Fruit fly (Drosophila melanogaster): ENCODE data around the gene upd3.
A peak's percentile ranks its signal among the peaks of the same experiment; 100 is the strongest.

upd3 gene

DNA sequence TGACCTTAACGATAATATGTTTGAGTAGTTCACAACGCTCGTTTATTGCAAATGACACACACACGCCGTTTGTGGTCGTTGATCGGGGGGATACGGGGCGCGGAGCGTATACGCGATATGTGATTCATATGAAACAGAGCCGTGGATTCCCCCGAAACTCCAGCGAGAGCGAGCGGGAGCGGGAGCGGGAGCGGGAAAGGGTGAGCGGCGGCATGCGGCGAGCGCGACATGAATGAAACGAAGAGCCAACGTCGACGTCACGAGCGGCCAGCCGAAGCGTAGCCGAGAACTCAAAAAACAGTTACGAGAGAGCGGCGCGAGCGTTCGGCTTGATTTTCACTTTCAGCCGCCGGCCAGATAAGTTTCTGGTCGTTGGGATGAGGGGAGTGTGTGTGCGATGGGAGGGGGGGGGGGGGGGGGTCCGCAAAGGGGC is 5.4 kb downstream of the upd3 start (continued):
- TF ChIP-seq Aef1 (GFP tag; IDR thresholded peaks at IDR 0.05) (no peak), pb (GFP tag; optimal IDR thresholded peaks at IDR 0.05) (no peak), da (GFP tag; optimal IDR thresholded peaks at IDR 0.05) (no peak), CG1529 (GFP tag; optimal IDR thresholded peaks at IDR 0.05) (no peak), Antp (GFP tag; optimal IDR thresholded peaks at IDR 0.05) (no peak), grn (GFP tag; optimal IDR thresholded peaks at IDR 0.05) (peak; percentile 49), fd3F (GFP tag; optimal IDR thresholded peaks at IDR 0.05) (no peak), CG12104 (GFP tag; optimal IDR thresholded peaks at IDR 0.05) (no peak), CG13894 (tag; optimal IDR thresholded peaks at IDR 0.05) (no peak), trh (GFP tag; optimal IDR thresholded peaks at IDR 0.05) (no peak), Sox100B (GFP tag; optimal IDR thresholded peaks at IDR 0.05) (no peak), slou (GFP tag; optimal IDR thresholded peaks at IDR 0.05) (no peak), CG8359 (GFP tag; optimal IDR thresholded peaks at IDR 0.05; ENCODE audit: borderline replicate concordance) (no peak), abd-A (tag; optimal IDR thresholded peaks at IDR 0.05) (peak; percentile 13), Rx (GFP tag; IDR thresholded peaks at IDR 0.05) (no peak), stc (GFP tag; IDR thresholded peaks at IDR 0.05) (no peak), CG18262 (tag; optimal IDR thresholded peaks at IDR 0.05) (no peak), CG9437 (GFP tag; optimal IDR thresholded peaks at IDR 0.05) (no peak), CG2129 (GFP tag; IDR thresholded peaks at IDR 0.05; ENCODE audit: partially characterized antibody) (no peak), CG17328 (GFP tag; IDR thresholded peaks at IDR 0.05) (no peak), Hr39 (optimal IDR thresholded peaks at IDR 0.05) (no peak), D (optimal IDR thresholded peaks at IDR 0.05) (no peak), D (GFP tag; optimal IDR thresholded peaks at IDR 0.05) (no peak), Atf6 (GFP tag; IDR thresholded peaks at IDR 0.05) (no peak), Dip2 (GFP tag; IDR thresholded peaks at IDR 0.05) (no peak), CG32767 (GFP tag; IDR thresholded peaks at IDR 0.05) (no peak), CG8924 (tag; optimal IDR thresholded peaks at IDR 0.05) (no peak), CG17361 (GFP tag; IDR thresholded peaks at IDR 0.05) (no peak), CG4730 (GFP tag; IDR thresholded peaks at IDR 0.05) (no peak), CkIIα-i1 (GFP tag; IDR thresholded peaks at IDR 0.05) (no peak), CG6175 (GFP tag; IDR thresholded peaks at IDR 0.05) (peak; percentile 55; the same call in 1 of the 3 replicates), repo (GFP tag; optimal IDR thresholded peaks at IDR 0.05) (no peak), CG10431 (GFP tag; optimal IDR thresholded peaks at IDR 0.05) (no peak), dpn (GFP tag; optimal IDR thresholded peaks at IDR 0.05) (no peak), Ravus (GFP tag; IDR thresholded peaks at IDR 0.05) (no peak), fru (optimal IDR thresholded peaks at IDR 0.05) (no peak), schlank (tag; optimal IDR thresholded peaks at IDR 0.05) (no peak), MESR4 (GFP tag; optimal IDR thresholded peaks at IDR 0.05) (no peak), CG1832 (GFP tag; optimal IDR thresholded peaks at IDR 0.05) (no peak), Dfd (GFP tag; optimal IDR thresholded peaks at IDR 0.05) (no peak), CG15011 (GFP tag; optimal IDR thresholded peaks at IDR 0.05) (no peak), Fer2 (tag; optimal IDR thresholded peaks at IDR 0.05) (no peak), CG8388 (GFP tag; optimal IDR thresholded peaks at IDR 0.05) (no peak), CG12219 (GFP tag; optimal IDR thresholded peaks at IDR 0.05) (no peak), CG15696 (tag; optimal IDR thresholded peaks at IDR 0.05) (no peak), Hr51 (GFP tag; optimal IDR thresholded peaks at IDR 0.05) (no peak), btn (GFP tag; optimal IDR thresholded peaks at IDR 0.05) (no peak), ci (GFP tag; IDR thresholded peaks at IDR 0.05) (0 out of 3 replicates have a peak, but pooled peaks have one; percentile 29), zen (tag; optimal IDR thresholded peaks at IDR 0.05) (no peak), crol (GFP tag; IDR thresholded peaks at IDR 0.05) (peak; percentile 99), CG9932 (GFP tag; IDR thresholded peaks at IDR 0.05) (no peak), Lhr (GFP tag; optimal IDR thresholded peaks at IDR 0.05) (no peak), row (GFP tag; IDR thresholded peaks at IDR 0.05) (no peak; the same call in 2 of the 3 replicates)
